Fruit fly (Drosophila melanogaster): ENCODE measurements around the gene CG15695.

The CG15695 gene

dm6 chr3R:20850395-20851039 is 8.6 kb downstream of the CG15695 start, which contains the start of gene RpS30:
Gene RpS30 (plus strand): TSS chr3R:20850516.
- TF ChIP-seq usp (GFP tag; optimal IDR thresholded peaks at IDR 0.05), result no peak
- TF ChIP-seq pan (optimal IDR thresholded peaks at IDR 0.05), result no peak
- TF ChIP-seq psq (optimal IDR thresholded peaks at IDR 0.05), result no peak
- TF ChIP-seq EcR (GFP tag; optimal IDR thresholded peaks at IDR 0.05), result no peak
- no peak for TF ChIP-seq CG8478 (optimal IDR thresholded peaks at IDR 0.05)
- no peak for TF ChIP-seq Dll (optimal IDR thresholded peaks at IDR 0.05)

dm6 chr3R:20859845-20860244 is 17.9 kb downstream of the CG15695 start, which contains the start of gene Ir93a:
Gene Ir93a (minus strand): TSS chr3R:20859945.
- TF ChIP-seq Dll (optimal IDR thresholded peaks at IDR 0.05), result no peak
- TF ChIP-seq CG8478 (optimal IDR thresholded peaks at IDR 0.05), result no peak
- TF ChIP-seq psq (optimal IDR thresholded peaks at IDR 0.05), result no peak
- TF ChIP-seq EcR (GFP tag; optimal IDR thresholded peaks at IDR 0.05), result no peak
- TF ChIP-seq pan (optimal IDR thresholded peaks at IDR 0.05), result no peak

- TF ChIP-seq pan (optimal IDR thresholded peaks at IDR 0.05) (no peak), Dll (optimal IDR thresholded peaks at IDR 0.05) (no peak), CG8478 (optimal IDR thresholded peaks at IDR 0.05) (no peak), usp (GFP tag; optimal IDR thresholded peaks at IDR 0.05) (no peak), EcR (GFP tag; optimal IDR thresholded peaks at IDR 0.05) (no peak)
These were observed 24.3 kb downstream of the CG15695 start, which contains the start of gene KaiR1D for dm6 chr3R:20866204-20866603. Gene KaiR1D (minus strand): TSS chr3R:20866231.

dm6 chr3R:20870736-20871135 is 28.8 kb downstream of the CG15695 start, which contains the start of gene TotA:
Gene TotA (plus strand): TSS chr3R:20871036.
- TF ChIP-seq pan (optimal IDR thresholded peaks at IDR 0.05) (no peak), Dll (optimal IDR thresholded peaks at IDR 0.05) (no peak), EcR (GFP tag; optimal IDR thresholded peaks at IDR 0.05) (no peak), usp (GFP tag; optimal IDR thresholded peaks at IDR 0.05) (no peak), psq (optimal IDR thresholded peaks at IDR 0.05) (no peak), CG8478 (optimal IDR thresholded peaks at IDR 0.05) (no peak)

- TF ChIP-seq EcR (GFP tag; optimal IDR thresholded peaks at IDR 0.05), result no peak
- TF ChIP-seq Dll (optimal IDR thresholded peaks at IDR 0.05), result no peak
- TF ChIP-seq usp (GFP tag; optimal IDR thresholded peaks at IDR 0.05), result no peak
- no peak for TF ChIP-seq CG8478 (optimal IDR thresholded peaks at IDR 0.05)
- TF ChIP-seq psq (optimal IDR thresholded peaks at IDR 0.05), result no peak
- TF ChIP-seq pan (optimal IDR thresholded peaks at IDR 0.05), result no peak
These were observed 30.7 kb downstream of the CG15695 start, which contains the start of gene TotC for dm6 chr3R:20872688-20873087. Gene TotC (plus strand): TSS chr3R:20872988.

- TF ChIP-seq usp (GFP tag; optimal IDR thresholded peaks at IDR 0.05) (no peak), CG8478 (optimal IDR thresholded peaks at IDR 0.05) (no peak), Dll (optimal IDR thresholded peaks at IDR 0.05) (no peak), pan (optimal IDR thresholded peaks at IDR 0.05) (no peak), EcR (GFP tag; optimal IDR thresholded peaks at IDR 0.05) (no peak), psq (optimal IDR thresholded peaks at IDR 0.05) (no peak)
These were observed 31.7 kb downstream of the CG15695 start, which contains the start of gene TotB for dm6 chr3R:20873638-20874037. Gene TotB (plus strand): TSS chr3R:20873938.

dm6 chr3R:20876680-20877079 is 34.7 kb downstream of the CG15695 start:
- TF ChIP-seq usp (GFP tag; optimal IDR thresholded peaks at IDR 0.05) (no peak), EcR (GFP tag; optimal IDR thresholded peaks at IDR 0.05) (no peak), pan (optimal IDR thresholded peaks at IDR 0.05) (no peak), CG8478 (optimal IDR thresholded peaks at IDR 0.05) (no peak), Dll (optimal IDR thresholded peaks at IDR 0.05) (no peak)

dm6 chr3R:20877436-20877835 is 35.5 kb downstream of the CG15695 start, which contains the start of gene TotZ:
Gene TotZ (plus strand): TSS chr3R:20877736.
- TF ChIP-seq usp (GFP tag; optimal IDR thresholded peaks at IDR 0.05) (no peak), CG8478 (optimal IDR thresholded peaks at IDR 0.05) (no peak), EcR (GFP tag; optimal IDR thresholded peaks at IDR 0.05) (no peak), psq (optimal IDR thresholded peaks at IDR 0.05) (no peak), pan (optimal IDR thresholded peaks at IDR 0.05) (no peak), Dll (optimal IDR thresholded peaks at IDR 0.05) (no peak)

dm6 chr3R:20890505-20890904 is 48.6 kb downstream of the CG15695 start:
- TF ChIP-seq CG8478 (optimal IDR thresholded peaks at IDR 0.05) (no peak), EcR (GFP tag; optimal IDR thresholded peaks at IDR 0.05) (no peak), usp (GFP tag; optimal IDR thresholded peaks at IDR 0.05) (no peak), psq (optimal IDR thresholded peaks at IDR 0.05) (no peak), pan (optimal IDR thresholded peaks at IDR 0.05) (no peak), Dll (optimal IDR thresholded peaks at IDR 0.05) (no peak)

- TF ChIP-seq Dll (optimal IDR thresholded peaks at IDR 0.05) (no peak), usp (GFP tag; optimal IDR thresholded peaks at IDR 0.05) (no peak), EcR (GFP tag; optimal IDR thresholded peaks at IDR 0.05) (no peak), pan (optimal IDR thresholded peaks at IDR 0.05) (no peak), CG8478 (optimal IDR thresholded peaks at IDR 0.05) (no peak), psq (optimal IDR thresholded peaks at IDR 0.05) (no peak)
These were observed 49.0 kb downstream of the CG15695 start for dm6 chr3R:20890920-20891319.

dm6 chr3R:20891495-20891894 is 49.6 kb downstream of the CG15695 start:
- TF ChIP-seq psq (optimal IDR thresholded peaks at IDR 0.05) (no peak), CG8478 (optimal IDR thresholded peaks at IDR 0.05) (no peak), EcR (GFP tag; optimal IDR thresholded peaks at IDR 0.05) (no peak), usp (GFP tag; optimal IDR thresholded peaks at IDR 0.05) (no peak)

Data from whole organism.